Fruit fly (Drosophila melanogaster) whole organism, embryonic: ENCODE measurements around the gene CG33191.

Experiments
- Atf6 ChIP-seq: fragments of 200-800 bp; sonication (Bioruptor generic); IDR thresholded peaks from 2 replicates; pipeline ENCODE4 v1.3.6; 2022; ENCODE audit warnings: missing biosample characterization, missing genetic modification characterization
- BtbVII ChIP-seq: fragments of 200-800 bp; sonication (Bioruptor generic); optimal IDR thresholded peaks from 3 replicates; lab custom pipeline; 2017; ENCODE audit warnings: missing biosample characterization, mild to moderate bottlenecking, missing genetic modification characterization
- CG10654 ChIP-seq: fragments of 200-800 bp; sonication (Bioruptor generic); optimal IDR thresholded peaks from 2 replicates; lab custom pipeline; 2016; ENCODE audit warnings: missing biosample characterization, missing genetic modification characterization
- CG11723 ChIP-seq: fragments of 200-800 bp; sonication (Bioruptor generic); optimal IDR thresholded peaks from 2 replicates; lab custom pipeline; 2017; ENCODE audit warnings: missing biosample characterization, mild to moderate bottlenecking, missing genetic modification characterization
- CG12236 ChIP-seq: fragments of 200-800 bp; sonication (Bioruptor generic); optimal IDR thresholded peaks from 2 replicates; lab custom pipeline; 2016; ENCODE audit warnings: missing biosample characterization, missing genetic modification characterization
- CG12299 ChIP-seq: fragments of 200-800 bp; sonication (Bioruptor generic); optimal IDR thresholded peaks from 2 replicates; lab custom pipeline; 2018; ENCODE audit warnings: missing biosample characterization, mild to moderate bottlenecking, missing genetic modification characterization
- CG12744 ChIP-seq: fragments of 200-800 bp; sonication (Bioruptor generic); optimal IDR thresholded peaks from 2 replicates; lab custom pipeline; 2016; ENCODE audit warnings: missing biosample characterization, missing genetic modification characterization
- CG13424 ChIP-seq: fragments of 200-800 bp; sonication (Bioruptor generic); optimal IDR thresholded peaks from 2 replicates; lab custom pipeline; 2019; ENCODE audit warnings: missing biosample characterization, mild to moderate bottlenecking, missing genetic modification characterization, moderate library complexity
- CG14050 ChIP-seq: fragments of 200-800 bp; sonication (Bioruptor generic); IDR thresholded peaks from 3 replicates; pipeline ENCODE4 v1.3.6; 2022; ENCODE audit warnings: missing biosample characterization, missing genetic modification characterization
- CG17829 ChIP-seq: fragments of 200-800 bp; optimal IDR thresholded peaks from 2 replicates; lab custom pipeline; 2019; ENCODE audit warnings: missing biosample characterization, mild to moderate bottlenecking, missing genetic modification characterization, moderate library complexity
- CG1792 ChIP-seq: fragments of 200-800 bp; sonication (Bioruptor generic); optimal IDR thresholded peaks from 2 replicates; lab custom pipeline; 2016; ENCODE audit warnings: missing biosample characterization, missing genetic modification characterization
- CG18599 ChIP-seq: fragments of 200-800 bp; sonication (Bioruptor generic); optimal IDR thresholded peaks from 3 replicates; lab custom pipeline; 2017; ENCODE audit warnings: missing biosample characterization, missing genetic modification characterization, mild to moderate bottlenecking, moderate library complexity, missing genetic modification reagents
- CG31388 ChIP-seq: fragments of 200-800 bp; sonication (Bioruptor generic); optimal IDR thresholded peaks from 2 replicates; lab custom pipeline; 2016; ENCODE audit warnings: missing biosample characterization, missing genetic modification characterization
- CG4282 ChIP-seq: fragments of 200-800 bp; sonication (Bioruptor generic); optimal IDR thresholded peaks from 2 replicates; lab custom pipeline; 2016; ENCODE audit warnings: missing biosample characterization, missing genetic modification characterization
- CG4360 ChIP-seq: fragments of 200-800 bp; sonication (Bioruptor generic); IDR thresholded peaks from 2 replicates; pipeline ENCODE4 v1.3.6; 2022; ENCODE audit warnings: missing biosample characterization, missing genetic modification characterization
- CG4707 ChIP-seq: fragments of 200-800 bp; sonication (Bioruptor generic); optimal IDR thresholded peaks from 2 replicates; lab custom pipeline; 2018; ENCODE audit warnings: missing biosample characterization, mild to moderate bottlenecking, missing genetic modification characterization, moderate library complexity
- CG5953 ChIP-seq: fragments of 200-800 bp; sonication (Bioruptor generic); IDR thresholded peaks from 2 replicates; pipeline ENCODE4 v1.3.6; 2022; ENCODE audit warnings: missing biosample characterization, missing genetic modification characterization
- CG6654 ChIP-seq: fragments of 200-800 bp; sonication (Bioruptor generic); optimal IDR thresholded peaks from 2 replicates; lab custom pipeline; 2017; ENCODE audit warnings: missing biosample characterization, mild to moderate bottlenecking, missing genetic modification characterization
- CG6689 ChIP-seq: fragments of 200-800 bp; sonication (Bioruptor generic); IDR thresholded peaks from 2 replicates; pipeline ENCODE4 v1.3.6; 2022; ENCODE audit warnings: missing biosample characterization, missing genetic modification characterization
- CG6791 ChIP-seq: fragments of 200-800 bp; sonication (Bioruptor generic); IDR thresholded peaks from 3 replicates; pipeline ENCODE4 v1.3.6; 2022; ENCODE audit warnings: missing biosample characterization, missing genetic modification characterization; ENCODE audit not compliant: partially characterized antibody
- CG7271 ChIP-seq: fragments of 200-800 bp; sonication (Bioruptor generic); optimal IDR thresholded peaks from 2 replicates; lab custom pipeline; 2018; ENCODE audit warnings: missing biosample characterization, mild to moderate bottlenecking, missing genetic modification characterization, moderate library complexity
- CG7839 ChIP-seq: fragments of 200-800 bp; sonication (Bioruptor generic); optimal IDR thresholded peaks from 3 replicates; lab custom pipeline; 2018; ENCODE audit warnings: missing biosample characterization, mild to moderate bottlenecking, missing genetic modification characterization, moderate library complexity
- CkIIα-i1 ChIP-seq: fragments of 200-800 bp; sonication (Bioruptor generic); IDR thresholded peaks from 2 replicates; pipeline ENCODE4 v1.3.6; 2022; ENCODE audit warnings: missing biosample characterization, missing genetic modification characterization
- Dip3 ChIP-seq: fragments of 200-800 bp; sonication (Bioruptor generic); optimal IDR thresholded peaks from 3 replicates; lab custom pipeline; 2016; ENCODE audit warnings: missing biosample characterization, missing genetic modification characterization
- Dref ChIP-seq: fragments of 200-800 bp; sonication (Bioruptor generic); IDR thresholded peaks from 2 replicates; pipeline ENCODE4 v1.3.6; 2022; ENCODE audit warnings: missing biosample characterization, missing genetic modification characterization
- Ets97D ChIP-seq: fragments of 200-800 bp; sonication (Bioruptor generic); optimal IDR thresholded peaks from 3 replicates; lab custom pipeline; 2016; ENCODE audit warnings: missing biosample characterization, missing genetic modification characterization
- H2.0 ChIP-seq: fragments of 200-800 bp; sonication (Bioruptor generic); IDR thresholded peaks from 2 replicates; pipeline ENCODE4 v1.3.6; 2022; ENCODE audit warnings: missing biosample characterization, missing genetic modification characterization
- HLH54F ChIP-seq: fragments of 200-800 bp; sonication (Bioruptor generic); optimal IDR thresholded peaks from 3 replicates; lab custom pipeline; 2016; ENCODE audit warnings: missing biosample characterization, missing genetic modification characterization
- Myb ChIP-seq: fragments of 200-800 bp; sonication (Bioruptor generic); optimal IDR thresholded peaks from 2 replicates; lab custom pipeline; 2016; ENCODE audit warnings: missing biosample characterization, missing genetic modification characterization
- NFAT ChIP-seq: fragments of 200-800 bp; sonication (Bioruptor generic); IDR thresholded peaks from 2 replicates; pipeline ENCODE4 v1.3.6; 2022; ENCODE audit warnings: missing biosample characterization, missing genetic modification characterization
- NK7.1 ChIP-seq: fragments of 200-800 bp; sonication (Bioruptor generic); optimal IDR thresholded peaks from 3 replicates; lab custom pipeline; 2016; ENCODE audit warnings: missing biosample characterization, missing genetic modification characterization
- Six4 ChIP-seq: fragments of 200-800 bp; sonication (Bioruptor generic); optimal IDR thresholded peaks from 2 replicates; lab custom pipeline; 2016; ENCODE audit warnings: missing biosample characterization, missing genetic modification characterization
- Spps ChIP-seq: fragments of 200-800 bp; sonication (Bioruptor generic); optimal IDR thresholded peaks from 2 replicates; lab custom pipeline; 2018; ENCODE audit warnings: missing biosample characterization, mild to moderate bottlenecking, missing genetic modification characterization
- Tbp ChIP-seq: fragments of >200 bp; optimal IDR thresholded peaks from 2 replicates; lab custom pipeline; 2018; ENCODE audit warnings: missing biosample characterization, missing genetic modification characterization
- Vsx1 ChIP-seq: fragments of 200-800 bp; sonication (Bioruptor generic); optimal IDR thresholded peaks from 2 replicates; lab custom pipeline; 2017; ENCODE audit warnings: missing biosample characterization, mild to moderate bottlenecking, missing genetic modification characterization, missing genetic modification reagents
- ac ChIP-seq: fragments of 200-800 bp; sonication (Bioruptor generic); optimal IDR thresholded peaks from 3 replicates; lab custom pipeline; 2017; ENCODE audit warnings: missing biosample characterization, mild to moderate bottlenecking, missing genetic modification characterization
- amos ChIP-seq: fragments of 200-800 bp; sonication (Bioruptor generic); IDR thresholded peaks from 2 replicates; pipeline ENCODE4 v1.3.6; 2022; ENCODE audit warnings: missing biosample characterization, missing genetic modification characterization; ENCODE audit not compliant: partially characterized antibody
- croc ChIP-seq: fragments of 200-800 bp; sonication (Bioruptor generic); conservative IDR thresholded peaks from 3 replicates; pipeline ENCODE4 v1.3.6; 2022; ENCODE audit warnings: missing biosample characterization, missing genetic modification characterization
- cwo ChIP-seq: fragments of 200-800 bp; sonication (Bioruptor generic); optimal IDR thresholded peaks from 3 replicates; lab custom pipeline; 2017; ENCODE audit warnings: missing biosample characterization, missing genetic modification characterization, mild to moderate bottlenecking, moderate library complexity, missing genetic modification reagents
- ems ChIP-seq: fragments of 200-800 bp; sonication (Bioruptor generic); optimal IDR thresholded peaks from 3 replicates; lab custom pipeline; 2016; ENCODE audit warnings: missing biosample characterization, missing genetic modification characterization
- ftz-f1 ChIP-seq: fragments of 200-800 bp; sonication (Bioruptor generic); optimal IDR thresholded peaks from 2 replicates; lab custom pipeline; 2016; ENCODE audit warnings: missing biosample characterization, missing genetic modification characterization
- gfzf ChIP-seq: fragments of 200-800 bp; sonication (Bioruptor generic); optimal IDR thresholded peaks from 2 replicates; lab custom pipeline; 2016; ENCODE audit warnings: missing biosample characterization, mild to moderate bottlenecking, missing genetic modification characterization, moderate library complexity
- gt ChIP-seq: fragments of 200-800 bp; sonication (Bioruptor generic); IDR thresholded peaks from 2 replicates; pipeline ENCODE4 v1.3.6; 2022; ENCODE audit warnings: missing biosample characterization, missing genetic modification characterization
- lov ChIP-seq, 2 experiments: fragments of 200-800 bp in 1 of 2; fragments of >200 bp in 1 of 2; sonication (Bioruptor generic) in 1 of 2; IDR thresholded peaks in 1 of 2; optimal IDR thresholded peaks in 1 of 2; 2 replicates in 1 of 2; 3 replicates in 1 of 2; pipeline versions ENCODE4 v1.3.6 to Lab custom; 2017 to 2022; ENCODE audit warnings: missing biosample characterization in 1 of 2, missing genetic modification characterization in 1 of 2
- mirr ChIP-seq: fragments of 200-800 bp; sonication (Bioruptor generic); optimal IDR thresholded peaks from 3 replicates; lab custom pipeline; 2018; ENCODE audit warnings: missing biosample characterization, mild to moderate bottlenecking, missing genetic modification characterization
- oc ChIP-seq: fragments of 200-800 bp; sonication (Bioruptor generic); optimal IDR thresholded peaks from 2 replicates; lab custom pipeline; 2018; ENCODE audit warnings: missing biosample characterization, mild to moderate bottlenecking, missing genetic modification characterization, moderate library complexity
- odd ChIP-seq: fragments of 200-800 bp; sonication (Bioruptor generic); optimal IDR thresholded peaks from 2 replicates; lab custom pipeline; 2017; ENCODE audit warnings: missing biosample characterization, mild to moderate bottlenecking, missing genetic modification characterization
- onecut ChIP-seq: fragments of 200-800 bp; sonication (Bioruptor generic); IDR thresholded peaks from 2 replicates; pipeline ENCODE4 v1.3.6; 2022; ENCODE audit warnings: missing biosample characterization, missing genetic modification characterization
- pita ChIP-seq: fragments of 200-800 bp; sonication (Bioruptor generic); optimal IDR thresholded peaks from 2 replicates; lab custom pipeline; 2017; ENCODE audit warnings: missing biosample characterization, mild to moderate bottlenecking, missing genetic modification characterization
- tgo ChIP-seq: fragments of 200-800 bp; sonication (Bioruptor generic); IDR thresholded peaks from 3 replicates; pipeline ENCODE4 v1.3.6; 2022; ENCODE audit warnings: missing biosample characterization, missing genetic modification characterization

CG33191 gene

DNA sequence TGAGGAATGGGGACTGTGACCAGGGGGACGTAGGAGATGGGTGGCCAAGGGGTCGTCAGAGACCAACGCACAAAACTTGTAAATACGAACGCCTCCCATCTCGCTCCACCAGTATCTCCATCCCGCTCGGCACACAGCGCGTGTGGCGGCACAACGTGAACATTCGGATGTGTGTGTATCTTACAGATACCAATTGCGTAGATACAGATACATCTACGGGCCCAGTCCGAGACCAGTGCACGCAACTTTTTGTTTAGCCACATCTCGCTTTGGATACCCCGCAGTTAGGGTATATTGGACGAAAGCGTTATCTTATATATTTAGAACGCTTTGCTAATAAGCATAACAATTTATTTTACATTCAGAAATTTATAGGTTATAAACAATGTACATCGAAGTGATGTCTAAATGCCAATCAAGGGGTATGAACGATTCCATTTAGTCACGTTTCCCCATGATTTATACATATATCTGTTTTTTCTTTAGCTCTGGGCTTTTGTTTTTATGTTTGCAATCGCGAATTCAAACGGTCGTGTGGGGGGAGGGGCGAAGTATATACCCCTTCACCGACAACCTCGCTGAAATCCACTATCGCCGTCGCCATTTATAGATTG, 31.7 kb upstream of the CG33191 start:
- peak; percentile 98 for TF ChIP-seq mirr (GFP tag; lab: Kevin White, UChicago)
- TF ChIP-seq CG1792 (GFP tag; lab: Kevin White, UChicago), result peak; percentile 98
- TF ChIP-seq Ets97D (GFP tag; lab: Kevin White, UChicago), result peak; percentile 93
- TF ChIP-seq CG6689 (GFP tag; lab: Robert Waterston, UW), result peak; percentile 98
- TF ChIP-seq odd (GFP tag; lab: Kevin White, UChicago), result peak; percentile 98
- peak; percentile 98 for TF ChIP-seq CG10654 (GFP tag; lab: Kevin White, UChicago)
- peak; percentile 96 for TF ChIP-seq onecut (GFP tag; lab: Robert Waterston, UW)
- peak; percentile 91 for TF ChIP-seq ftz-f1 (GFP tag; lab: Kevin White, UChicago)
- TF ChIP-seq gfzf (GFP tag; lab: Kevin White, UChicago), result peak; percentile 36
- TF ChIP-seq Vsx1 (GFP tag; lab: Kevin White, UChicago), result peak; percentile 95
- TF ChIP-seq H2.0 (GFP tag; lab: Robert Waterston, UW), result peak; percentile 99
- peak; percentile 85 for TF ChIP-seq ac (GFP tag; lab: Kevin White, UChicago)
- TF ChIP-seq CG31388 (GFP tag; lab: Kevin White, UChicago), result peak; percentile 97
- peak; percentile 99 for TF ChIP-seq NFAT
- TF ChIP-seq gt (GFP tag; lab: Robert Waterston, UW), result peak; percentile 91
- TF ChIP-seq CG14050 (GFP tag; lab: Robert Waterston, UW), result peak; percentile 99
- peak; percentile 99 for TF ChIP-seq BtbVII (GFP tag; lab: Kevin White, UChicago)
- peak; percentile 99 for TF ChIP-seq CG18599 (GFP tag; lab: Kevin White, UChicago)
- peak; percentile 99 for TF ChIP-seq CG17829
- TF ChIP-seq CG4360 (GFP tag; lab: Robert Waterston, UW), result peak; percentile 80
- no peak for TF ChIP-seq lov (optimal IDR thresholded peaks at IDR 0.05; lab: Kevin White, UChicago)
- TF ChIP-seq lov (GFP tag; IDR thresholded peaks at IDR 0.05; lab: Robert Waterston, UW), result peak; percentile 98
- peak; percentile 94 for TF ChIP-seq CG4707
- TF ChIP-seq CkIIα-i1 (GFP tag; lab: Robert Waterston, UW), result peak; percentile 95
- no peak for TF ChIP-seq CG6791 (GFP tag; lab: Robert Waterston, UW)
- TF ChIP-seq CG12299 (tag; lab: Kevin White, UChicago), result peak; percentile 98
- TF ChIP-seq oc, result peak; percentile 99
- peak; percentile 99 for TF ChIP-seq CG13424 (tag; lab: Kevin White, UChicago)
- TF ChIP-seq croc (GFP tag; lab: Robert Waterston, UW), result peak; percentile 96
- TF ChIP-seq Dip3 (GFP tag; lab: Kevin White, UChicago), result peak; percentile 99
- TF ChIP-seq Six4 (GFP tag; lab: Kevin White, UChicago), result peak; percentile 98
- TF ChIP-seq Tbp, result no peak
- TF ChIP-seq NK7.1 (GFP tag; lab: Kevin White, UChicago), result peak; percentile 99
- peak; percentile 99 for TF ChIP-seq ems
- no peak for TF ChIP-seq pita (GFP tag; lab: Kevin White, UChicago)
- peak; percentile 98 for TF ChIP-seq CG12236
- peak; percentile 97 for TF ChIP-seq CG11723
- TF ChIP-seq cwo (GFP tag; lab: Kevin White, UChicago), result peak; percentile 98
- TF ChIP-seq CG7271 (tag; lab: Kevin White, UChicago), result peak; percentile 87
- TF ChIP-seq CG6654 (GFP tag; lab: Kevin White, UChicago), result peak; percentile 92
- TF ChIP-seq CG12744 (GFP tag; lab: Kevin White, UChicago), result peak; percentile 99
- peak; percentile 93 for TF ChIP-seq Myb (GFP tag; lab: Kevin White, UChicago)
- TF ChIP-seq Atf6 (GFP tag; lab: Robert Waterston, UW), result peak; percentile 99
- TF ChIP-seq CG5953 (GFP tag; lab: Robert Waterston, UW), result peak; percentile 98
- peak; percentile 93 for TF ChIP-seq Spps (tag; lab: Kevin White, UChicago)
- TF ChIP-seq amos, result no peak; the same call in 1 of the 2 replicates
- peak; percentile 99 for TF ChIP-seq CG7839
- peak; percentile 99 for TF ChIP-seq tgo (GFP tag; lab: Robert Waterston, UW)
- no peak; the same call in 1 of the 2 replicates for TF ChIP-seq Dref (GFP tag; lab: Robert Waterston, UW)
- peak; percentile 97 for TF ChIP-seq CG4282
- TF ChIP-seq HLH54F (GFP tag; lab: Kevin White, UChicago), result peak; percentile 99
